Fruit fly (Drosophila melanogaster) whole organism, prepupa: ENCODE results near the gene Sdhaf3.

Source experiments
- CG10631 ChIP-seq: fragments of 200-800 bp; sonication (Bioruptor generic); optimal IDR thresholded peaks from 2 replicates; lab custom pipeline; 2016; ENCODE audit warnings: missing biosample characterization, missing genetic modification characterization
- CG6808 ChIP-seq: fragments of 200-800 bp; sonication (Bioruptor generic); optimal IDR thresholded peaks from 3 replicates; lab custom pipeline; 2017; ENCODE audit warnings: missing biosample characterization, missing genetic modification characterization, mild to moderate bottlenecking, moderate library complexity, missing genetic modification reagents
- Hr39 ChIP-seq: fragments of 200-800 bp; sonication (Bioruptor generic); optimal IDR thresholded peaks from 2 replicates; lab custom pipeline; 2016; ENCODE audit warnings: missing biosample characterization, missing genetic modification characterization
- Hr4 ChIP-seq: fragments of 200-800 bp; sonication (Bioruptor generic); optimal IDR thresholded peaks from 3 replicates; lab custom pipeline; 2016; ENCODE audit warnings: missing biosample characterization, missing genetic modification characterization
- Sox102F ChIP-seq: fragments of 200-800 bp; sonication (Bioruptor generic); optimal IDR thresholded peaks from 2 replicates; lab custom pipeline; 2016; ENCODE audit warnings: missing biosample characterization, mild to moderate bottlenecking, missing genetic modification characterization
- Sox14 ChIP-seq: fragments of 200-800 bp; sonication (Bioruptor generic); optimal IDR thresholded peaks from 3 replicates; lab custom pipeline; 2016; ENCODE audit warnings: missing biosample characterization, missing genetic modification characterization
- fd85E ChIP-seq: fragments of 200-800 bp; sonication (Bioruptor generic); optimal IDR thresholded peaks from 3 replicates; lab custom pipeline; 2016; ENCODE audit warnings: missing biosample characterization, missing genetic modification characterization
- salr ChIP-seq, 2 experiments: fragments of 200-800 bp; sonication (Bioruptor generic); optimal IDR thresholded peaks; 3 replicates each; lab custom pipeline; 2016 to 2018; ENCODE audit warnings: missing biosample characterization in 2 of 2, missing genetic modification characterization in 2 of 2, mild to moderate bottlenecking in 1 of 2

- TF ChIP-seq fd85E (GFP tag; lab: Kevin White, UChicago), result no peak
- no peak for TF ChIP-seq Hr4 (GFP tag; lab: Kevin White, UChicago)
- no peak for TF ChIP-seq CG6808 (GFP tag; lab: Kevin White, UChicago)
- no peak for TF ChIP-seq Hr39 (GFP tag; lab: Kevin White, UChicago)
- no peak for TF ChIP-seq CG10631 (GFP tag; lab: Kevin White, UChicago)
- TF ChIP-seq Sox102F (GFP tag; lab: Kevin White, UChicago), result no peak
- no peak for TF ChIP-seq salr (GFP tag; optimal IDR thresholded peaks at IDR 0.05; lab: Kevin White, UChicago)
- TF ChIP-seq Sox14 (GFP tag; lab: Kevin White, UChicago), result no peak
Measured at dm6 chr3R:16495322-16495721, 13.1 kb upstream of the Sdhaf3 start, which contains the start of gene Cad89D.
